Fruit fly (Drosophila melanogaster): ENCODE results near the gene CG6664.

Gene CG6664

DNA sequence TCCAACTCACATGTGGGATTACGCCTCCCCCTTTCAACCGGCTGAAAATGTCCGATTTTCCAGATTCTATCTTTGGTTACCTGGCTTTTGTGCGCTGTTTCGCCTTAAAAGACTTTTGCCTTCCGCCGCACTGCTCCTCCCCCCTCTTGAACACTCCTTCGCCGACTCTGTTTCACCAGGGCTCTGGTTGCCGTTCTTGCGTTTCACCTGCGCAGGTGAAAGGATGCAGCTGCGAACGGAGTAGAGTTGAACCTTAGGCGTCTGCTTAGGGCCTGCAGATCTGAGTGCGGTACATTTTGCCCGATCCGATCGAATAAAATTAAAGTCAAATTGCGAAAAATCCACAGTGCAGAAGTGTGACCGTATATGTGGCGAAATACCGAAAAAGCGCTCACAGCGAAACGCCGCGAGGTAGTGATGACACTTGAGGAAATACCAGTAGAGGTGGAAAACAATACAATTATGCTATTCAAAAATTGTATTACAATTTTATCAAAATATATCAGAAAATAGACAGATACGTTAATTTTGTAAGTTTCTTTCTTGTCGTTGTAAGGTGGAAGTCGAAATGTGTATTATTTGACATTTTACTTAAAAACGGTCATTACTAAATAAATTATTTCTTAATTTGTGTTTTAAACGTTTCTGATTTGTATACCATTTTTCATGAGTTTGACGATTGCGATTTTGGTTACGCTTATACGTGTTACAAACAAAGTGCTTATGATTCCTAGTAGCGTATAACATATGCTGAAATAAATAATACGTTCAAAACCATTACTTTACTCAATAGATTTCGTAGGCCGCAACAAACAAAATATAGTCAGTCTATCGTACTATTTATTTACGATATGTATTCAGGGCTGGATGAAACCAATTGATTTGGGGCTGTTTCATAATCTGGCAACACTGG is at the start of gene CG6664, which contains the start of gene CG7728 (continued):
- no peak for TF ChIP-seq bowl (GFP tag; IDR thresholded peaks at IDR 0.05)
- TF ChIP-seq dan (GFP tag; IDR thresholded peaks at IDR 0.05) = no peak
- TF ChIP-seq aop (GFP tag; IDR thresholded peaks at IDR 0.05) = no peak
- peak; percentile 40 for TF ChIP-seq CG18476 (GFP tag; optimal IDR thresholded peaks at IDR 0.05)
- peak; percentile 88 for TF ChIP-seq row (GFP tag; IDR thresholded peaks at IDR 0.05)
- TF ChIP-seq croc (GFP tag; conservative IDR thresholded peaks at IDR 0.05) = no peak
- TF ChIP-seq al (GFP tag; IDR thresholded peaks at IDR 0.05) = peak; percentile 52
- peak; percentile 46 for TF ChIP-seq Max (GFP tag; optimal IDR thresholded peaks at IDR 0.05)
- no peak for TF ChIP-seq gcm (GFP tag; optimal IDR thresholded peaks at IDR 0.05)
- TF ChIP-seq shn (GFP tag; optimal IDR thresholded peaks at IDR 0.05) = peak; percentile 34
- TF ChIP-seq Spps (tag; optimal IDR thresholded peaks at IDR 0.05) = no peak
- peak; percentile 60 for TF ChIP-seq Xbp1 (GFP tag; optimal IDR thresholded peaks at IDR 0.05)
- TF ChIP-seq sc (optimal IDR thresholded peaks at IDR 0.05) = no peak
- peak; percentile 24 for TF ChIP-seq sc (GFP tag; optimal IDR thresholded peaks at IDR 0.05)
- TF ChIP-seq CG18011 (GFP tag; optimal IDR thresholded peaks at IDR 0.05) = peak; percentile 1
- no peak for TF ChIP-seq CG3838 (GFP tag; optimal IDR thresholded peaks at IDR 0.05)
- TF ChIP-seq fd96Cb (tag; optimal IDR thresholded peaks at IDR 0.05) = peak; percentile 20
- TF ChIP-seq H15 (GFP tag; IDR thresholded peaks at IDR 0.05) = peak; percentile 30; the same call in 1 of the 3 replicates
- no peak for TF ChIP-seq Bteb2 (GFP tag; optimal IDR thresholded peaks at IDR 0.05)
- no peak for TF ChIP-seq CG4360 (GFP tag; IDR thresholded peaks at IDR 0.05)
- peak; percentile 55 for TF ChIP-seq Nf-YC (tag; optimal IDR thresholded peaks at IDR 0.05)
- peak; percentile 30 for TF ChIP-seq Nf-YB (GFP tag; optimal IDR thresholded peaks at IDR 0.05)
- peak; percentile 43 for TF ChIP-seq nerfin-1 (tag; optimal IDR thresholded peaks at IDR 0.05)
- no peak for TF ChIP-seq CG31224 (GFP tag; IDR thresholded peaks at IDR 0.05)
- no peak for TF ChIP-seq CG2199 (GFP tag; IDR thresholded peaks at IDR 0.05)
- TF ChIP-seq CG18599 (GFP tag; optimal IDR thresholded peaks at IDR 0.05) = peak; percentile 13
- TF ChIP-seq fd102C (GFP tag; optimal IDR thresholded peaks at IDR 0.05) = no peak
- TF ChIP-seq h (optimal IDR thresholded peaks at IDR 0.05) = no peak
- no peak for TF ChIP-seq Hmx (GFP tag; optimal IDR thresholded peaks at IDR 0.05)
- TF ChIP-seq D (optimal IDR thresholded peaks at IDR 0.05) = no peak
- peak; percentile 33 for TF ChIP-seq D (GFP tag; optimal IDR thresholded peaks at IDR 0.05)
- no peak for TF ChIP-seq CG11696 (GFP tag; IDR thresholded peaks at IDR 0.05)
- TF ChIP-seq CG3281 (GFP tag; optimal IDR thresholded peaks at IDR 0.05) = no peak
- TF ChIP-seq Bgb (GFP tag; IDR thresholded peaks at IDR 0.05; ENCODE audit: partially characterized antibody) = peak; percentile 62; the same call in 1 of the 2 replicates
- 0 out of 3 replicates have a peak, but pooled peaks have one; percentile 33 for TF ChIP-seq otp (GFP tag; IDR thresholded peaks at IDR 0.05)
- peak; percentile 67 for TF ChIP-seq CG9727 (GFP tag; optimal IDR thresholded peaks at IDR 0.05)
- no peak for TF ChIP-seq sima (GFP tag; optimal IDR thresholded peaks at IDR 0.05)
- TF ChIP-seq CG10979 (tag; optimal IDR thresholded peaks at IDR 0.05) = peak; percentile 14
- TF ChIP-seq vvl (GFP tag; IDR thresholded peaks at IDR 0.05) = peak; percentile 28
- peak; percentile 29; the same call in 1 of the 3 replicates for TF ChIP-seq CG2889 (GFP tag; IDR thresholded peaks at IDR 0.05)
- TF ChIP-seq HLHmδ (GFP tag; optimal IDR thresholded peaks at IDR 0.05) = no peak
- TF ChIP-seq CG6854 (GFP tag; optimal IDR thresholded peaks at IDR 0.05) = no peak
- no peak for TF ChIP-seq CG17328 (GFP tag; IDR thresholded peaks at IDR 0.05)
- TF ChIP-seq CG34422 (GFP tag; IDR thresholded peaks at IDR 0.05) = peak; percentile 52
- TF ChIP-seq sqz (GFP tag; optimal IDR thresholded peaks at IDR 0.05) = no peak
- TF ChIP-seq Hr39 (optimal IDR thresholded peaks at IDR 0.05) = no peak
- TF ChIP-seq Dek (tag; optimal IDR thresholded peaks at IDR 0.05) = no peak
- peak; percentile 47 for TF ChIP-seq Dp (GFP tag; optimal IDR thresholded peaks at IDR 0.05)
- TF ChIP-seq tx (GFP tag; optimal IDR thresholded peaks at IDR 0.05) = peak; percentile 36
- peak; percentile 55 for TF ChIP-seq CG4820 (GFP tag; optimal IDR thresholded peaks at IDR 0.05)
